Worm (Caenorhabditis elegans): ENCODE results near the gene txt-8.

ce11 chrV:18456574-18456973 lies 42.4 kb downstream of the txt-8 start, which contains the start of gene ZK228.10:
- TF ChIP-seq nfya-1 (tag; optimal IDR thresholded peaks at IDR 0.05) = no peak
- no peak for TF ChIP-seq lin-11 (tag; optimal IDR thresholded peaks at IDR 0.05)
- TF ChIP-seq C38D4.7 (GFP tag; optimal IDR thresholded peaks at IDR 0.05) = no peak
- no peak for TF ChIP-seq ceh-30 (tag; optimal IDR thresholded peaks at IDR 0.05)
- no peak for TF ChIP-seq hlh-13 (GFP tag; optimal IDR thresholded peaks at IDR 0.05)

Measured in whole organism, late embryonic.